Worm (Caenorhabditis elegans): Measurements from ENCODE around the gene R08C7.4.

R08C7.4 gene

ce11 chrIV:4470885-4471772, 36.3 kb downstream of the R08C7.4 start (continued):
- TF ChIP-seq pha-4 (GFP tag; IDR thresholded peaks at IDR 0.05) (no peak), pha-4 (tag; optimal IDR thresholded peaks at IDR 0.05) (no peak), mxl-2 (GFP tag; conservative IDR thresholded peaks at IDR 0.05) (peak; percentile 65; the same call in 1 of the 2 replicates), zfp-2 (tag; optimal IDR thresholded peaks at IDR 0.05) (no peak), pqm-1 (tag; optimal IDR thresholded peaks at IDR 0.05) (no peak), hlh-30 (tag; optimal IDR thresholded peaks at IDR 0.05; ENCODE audit: insufficient read depth) (peak; percentile 89), egl-27 (tag; optimal IDR thresholded peaks at IDR 0.05) (no peak), ztf-11 (tag; optimal IDR thresholded peaks at IDR 0.05) (no peak), zfp-3 (GFP tag; conservative IDR thresholded peaks at IDR 0.05) (no peak), ceh-44 (GFP tag; IDR thresholded peaks at IDR 0.05) (no peak), php-3 (GFP tag; IDR thresholded peaks at IDR 0.05) (no peak), Y5F2A.4 (GFP tag; optimal IDR thresholded peaks at IDR 0.05) (no peak), T20F7.1 (GFP tag; optimal IDR thresholded peaks at IDR 0.05) (peak; percentile 7), lsy-2 (tag; optimal IDR thresholded peaks at IDR 0.05) (peak in 1 of 2 experiments; percentile 40), ceh-20 (GFP tag; IDR thresholded peaks at IDR 0.05) (peak; percentile 32; the same call in 1 of the 2 replicates), R02D3.7 (tag; optimal IDR thresholded peaks at IDR 0.05) (no peak), mxl-3 (GFP tag; optimal IDR thresholded peaks at IDR 0.05) (peak; percentile 76), cey-2 (tag; optimal IDR thresholded peaks at IDR 0.05; ENCODE audit: borderline replicate concordance, insufficient read depth) (no peak), nhr-237 (tag; optimal IDR thresholded peaks at IDR 0.05) (no peak), mdl-1 (tag; optimal IDR thresholded peaks at IDR 0.05) (peak; percentile 71 to 92), vab-7 (GFP tag; IDR thresholded peaks at IDR 0.05) (no peak), nhr-76 (tag; optimal IDR thresholded peaks at IDR 0.05) (no peak), nhr-102 (tag; optimal IDR thresholded peaks at IDR 0.05) (no peak), zag-1 (tag; optimal IDR thresholded peaks at IDR 0.05) (no peak), hmg-1.1 (GFP tag; IDR thresholded peaks at IDR 0.05) (peak; percentile 66), gei-8 (GFP tag; optimal IDR thresholded peaks at IDR 0.05) (no peak), mes-2 (tag; optimal IDR thresholded peaks at IDR 0.05; ENCODE audit: poor library complexity, severe bottlenecking) (peak; percentile 48), nhr-41 (GFP tag; IDR thresholded peaks at IDR 0.05) (no peak), lin-15B (tag; optimal IDR thresholded peaks at IDR 0.05) (no peak), ceh-32 (tag; optimal IDR thresholded peaks at IDR 0.05; ENCODE audit: poor library complexity) (no peak), aha-1 (tag) (peak; percentile 99), fkh-10 (GFP tag; optimal IDR thresholded peaks at IDR 0.05) (no peak), mep-1 (tag; optimal IDR thresholded peaks at IDR 0.05) (peak; percentile 14), zip-2 (tag; optimal IDR thresholded peaks at IDR 0.05) (no peak), lin-29 (GFP tag; IDR thresholded peaks at IDR 0.05) (0 out of 2 replicates have a peak, but pooled peaks have one; percentile 9), zip-11 (GFP tag; IDR thresholded peaks at IDR 0.05) (no peak), tra-1 (GFP tag; IDR thresholded peaks at IDR 0.05) (0 out of 2 replicates have a peak, but pooled peaks have one; percentile 39), daf-8 (GFP tag; IDR thresholded peaks at IDR 0.05) (no peak)

ce11 chrIV:4472418-4473173, 37.8 kb downstream of the R08C7.4 start:
- TF ChIP-seq hmg-1.1 (GFP tag; IDR thresholded peaks at IDR 0.05) = peak; percentile 17; the same call in 1 of the 2 replicates
- TF ChIP-seq hlh-11 (tag; optimal IDR thresholded peaks at IDR 0.05) = peak; percentile 62
- peak; percentile 13 for TF ChIP-seq spr-3 (GFP tag; optimal IDR thresholded peaks at IDR 0.05)
- TF ChIP-seq nhr-11 (tag; optimal IDR thresholded peaks at IDR 0.05) = peak; percentile 17
- TF ChIP-seq dmd-6 (GFP tag; IDR thresholded peaks at IDR 0.05) = peak; percentile 38
- no peak for TF ChIP-seq ceh-82 (tag; optimal IDR thresholded peaks at IDR 0.05)
- TF ChIP-seq Y75B8A.6 (GFP tag; IDR thresholded peaks at IDR 0.05) = peak; percentile 34; the same call in 1 of the 2 replicates
- peak; percentile 10; the same call in 1 of the 2 replicates for TF ChIP-seq T26A8.4 (GFP tag; IDR thresholded peaks at IDR 0.05)
- peak; percentile 65 for TF ChIP-seq nhr-48 (tag; optimal IDR thresholded peaks at IDR 0.05)
- peak; percentile 44 for TF ChIP-seq mep-1 (tag; optimal IDR thresholded peaks at IDR 0.05)
- no peak for TF ChIP-seq nhr-6 (tag; optimal IDR thresholded peaks at IDR 0.05)
- TF ChIP-seq aha-1 (tag) = peak; percentile 97
- no peak for TF ChIP-seq lin-13 (GFP tag; optimal IDR thresholded peaks at IDR 0.05)
- no peak for TF ChIP-seq nhr-41 (GFP tag; IDR thresholded peaks at IDR 0.05)

Measured in whole organism, L4 larva.